Fruit fly (Drosophila melanogaster) whole organism, embryonic: ENCODE data around the gene Tsc1.

Source experiments
- Ada2b ChIP-seq: fragments of 200-800 bp; sonication (Bioruptor generic); IDR thresholded peaks from 2 replicates; pipeline ENCODE4 v1.3.6; 2022; ENCODE audit warnings: missing biosample characterization, missing genetic modification characterization
- B-H1 ChIP-seq: fragments of 200-800 bp; sonication (Bioruptor generic); IDR thresholded peaks from 3 replicates; pipeline ENCODE4 v1.3.6; 2022; ENCODE audit warnings: missing biosample characterization, missing genetic modification characterization
- BtbVII ChIP-seq: fragments of 200-800 bp; sonication (Bioruptor generic); optimal IDR thresholded peaks from 3 replicates; lab custom pipeline; 2017; ENCODE audit warnings: missing biosample characterization, mild to moderate bottlenecking, missing genetic modification characterization
- CG10366 ChIP-seq: fragments of 200-800 bp; sonication (Bioruptor generic); IDR thresholded peaks from 2 replicates; pipeline ENCODE4 v1.3.6; 2022; ENCODE audit warnings: missing biosample characterization, missing genetic modification characterization
- CG11085 ChIP-seq: fragments of 200-800 bp; sonication (Bioruptor generic); IDR thresholded peaks from 2 replicates; pipeline ENCODE4 v1.3.6; 2022; ENCODE audit warnings: missing biosample characterization, missing genetic modification characterization
- CG12071 ChIP-seq: fragments of 200-800 bp; sonication (Bioruptor generic); optimal IDR thresholded peaks from 3 replicates; lab custom pipeline; 2018; ENCODE audit warnings: missing biosample characterization, mild to moderate bottlenecking, missing genetic modification characterization
- CG13296 ChIP-seq: fragments of 200-800 bp; sonication (Bioruptor generic); optimal IDR thresholded peaks from 3 replicates; lab custom pipeline; 2018; ENCODE audit warnings: missing biosample characterization, mild to moderate bottlenecking, missing genetic modification characterization
- CG16815 ChIP-seq: fragments of 200-800 bp; sonication (Bioruptor generic); optimal IDR thresholded peaks from 3 replicates; lab custom pipeline; 2017; ENCODE audit warnings: missing biosample characterization, mild to moderate bottlenecking, missing genetic modification characterization
- CG18476 ChIP-seq: fragments of 200-800 bp; sonication (Bioruptor generic); optimal IDR thresholded peaks from 2 replicates; lab custom pipeline; 2016; ENCODE audit warnings: missing biosample characterization, mild to moderate bottlenecking, missing genetic modification characterization
- CG2678 ChIP-seq: fragments of 200-800 bp; sonication (Bioruptor generic); optimal IDR thresholded peaks from 3 replicates; lab custom pipeline; 2019; ENCODE audit warnings: missing biosample characterization, mild to moderate bottlenecking, missing genetic modification characterization, moderate library complexity
- CG31365 ChIP-seq: fragments of 200-800 bp; sonication (Bioruptor generic); optimal IDR thresholded peaks from 2 replicates; lab custom pipeline; 2018; ENCODE audit warnings: missing biosample characterization, mild to moderate bottlenecking, missing genetic modification characterization
- CG32772 ChIP-seq: fragments of 200-800 bp; sonication (Bioruptor generic); IDR thresholded peaks from 2 replicates; pipeline ENCODE4 v1.3.6; 2022; ENCODE audit warnings: missing biosample characterization, missing genetic modification characterization
- CG42726 ChIP-seq: fragments of 200-800 bp; sonication (Bioruptor generic); IDR thresholded peaks from 2 replicates; pipeline ENCODE4 v1.3.6; 2022; ENCODE audit warnings: missing biosample characterization, missing genetic modification characterization; ENCODE audit not compliant: partially characterized antibody
- CG4854 ChIP-seq: fragments of 200-800 bp; sonication (Bioruptor generic); optimal IDR thresholded peaks from 2 replicates; lab custom pipeline; 2016; ENCODE audit warnings: missing biosample characterization, missing genetic modification characterization, inconsistent platforms
- CG6175 ChIP-seq: fragments of 200-800 bp; sonication (Bioruptor generic); IDR thresholded peaks from 3 replicates; pipeline ENCODE4 v1.3.6; 2022; ENCODE audit warnings: missing biosample characterization, missing genetic modification characterization
- CG8924 ChIP-seq: fragments of 200-800 bp; optimal IDR thresholded peaks from 3 replicates; lab custom pipeline; 2019; ENCODE audit warnings: missing biosample characterization, mild to moderate bottlenecking, missing genetic modification characterization, moderate library complexity
- Dad ChIP-seq: fragments of 200-800 bp; sonication (Bioruptor generic); optimal IDR thresholded peaks from 3 replicates; lab custom pipeline; 2016; ENCODE audit warnings: missing biosample characterization, missing genetic modification characterization
- Dbx ChIP-seq: fragments of 200-800 bp; sonication (Bioruptor generic); IDR thresholded peaks from 3 replicates; pipeline ENCODE4 v1.3.6; 2022; ENCODE audit warnings: missing biosample characterization, missing genetic modification characterization
- Eip74EF ChIP-seq, 2 experiments: fragments of 200-800 bp in 1 of 2; fragments of >200 bp in 1 of 2; sonication (Bioruptor generic) in 1 of 2; optimal IDR thresholded peaks; 2 replicates each; lab custom pipeline; 2017 to 2019; ENCODE audit warnings: missing biosample characterization in 2 of 2, missing genetic modification characterization in 2 of 2, mild to moderate bottlenecking in 1 of 2, moderate library complexity in 1 of 2
- HHEX ChIP-seq: fragments of 200-800 bp; sonication (Bioruptor generic); optimal IDR thresholded peaks from 3 replicates; lab custom pipeline; 2017; ENCODE audit warnings: missing biosample characterization, mild to moderate bottlenecking, missing genetic modification characterization, missing genetic modification reagents
- HmgD ChIP-seq: fragments of 200-800 bp; sonication (Bioruptor generic); optimal IDR thresholded peaks from 3 replicates; lab custom pipeline; 2016; ENCODE audit warnings: missing biosample characterization, missing genetic modification characterization
- Mrtf ChIP-seq: fragments of 200-800 bp; sonication (Bioruptor generic); IDR thresholded peaks from 3 replicates; pipeline ENCODE4 v1.3.6; 2022; ENCODE audit warnings: missing biosample characterization, missing genetic modification characterization
- Sox102F ChIP-seq: fragments of 200-800 bp; sonication (Bioruptor generic); optimal IDR thresholded peaks from 2 replicates; lab custom pipeline; 2018; ENCODE audit warnings: missing biosample characterization, mild to moderate bottlenecking, missing genetic modification characterization, moderate library complexity
- ato ChIP-seq: fragments of 200-800 bp; sonication (Bioruptor generic); IDR thresholded peaks from 2 replicates; pipeline ENCODE4 v1.3.6; 2022; ENCODE audit warnings: missing biosample characterization, missing genetic modification characterization; ENCODE audit not compliant: partially characterized antibody
- bab2 ChIP-seq: fragments of 200-800 bp; sonication (Bioruptor generic); optimal IDR thresholded peaks from 2 replicates; lab custom pipeline; 2016; ENCODE audit warnings: missing biosample characterization, missing genetic modification characterization
- bcd ChIP-seq: fragments of 200-800 bp; sonication (Bioruptor generic); optimal IDR thresholded peaks from 2 replicates; lab custom pipeline; 2017; ENCODE audit warnings: missing biosample characterization, mild to moderate bottlenecking, missing genetic modification characterization
- bigmax ChIP-seq: fragments of 200-800 bp; sonication (Bioruptor generic); optimal IDR thresholded peaks from 2 replicates; lab custom pipeline; 2018; ENCODE audit warnings: missing biosample characterization, mild to moderate bottlenecking, missing genetic modification characterization
- croc ChIP-seq: fragments of 200-800 bp; sonication (Bioruptor generic); conservative IDR thresholded peaks from 3 replicates; pipeline ENCODE4 v1.3.6; 2022; ENCODE audit warnings: missing biosample characterization, missing genetic modification characterization
- dmrt99B ChIP-seq: fragments of 200-800 bp; sonication (Bioruptor generic); optimal IDR thresholded peaks from 2 replicates; lab custom pipeline; 2018; ENCODE audit warnings: missing biosample characterization, mild to moderate bottlenecking, missing genetic modification characterization, moderate library complexity
- en ChIP-seq: fragments of 200-800 bp; sonication (Bioruptor generic); optimal IDR thresholded peaks from 2 replicates; lab custom pipeline; 2016; ENCODE audit warnings: missing biosample characterization, missing genetic modification characterization
- eyg ChIP-seq: fragments of 200-800 bp; sonication (Bioruptor generic); optimal IDR thresholded peaks from 3 replicates; lab custom pipeline; 2016; ENCODE audit warnings: missing biosample characterization, missing genetic modification characterization
- gt ChIP-seq: fragments of 200-800 bp; sonication (Bioruptor generic); IDR thresholded peaks from 2 replicates; pipeline ENCODE4 v1.3.6; 2022; ENCODE audit warnings: missing biosample characterization, missing genetic modification characterization
- lov ChIP-seq, 2 experiments: fragments of 200-800 bp in 1 of 2; fragments of >200 bp in 1 of 2; sonication (Bioruptor generic) in 1 of 2; IDR thresholded peaks in 1 of 2; optimal IDR thresholded peaks in 1 of 2; 2 replicates in 1 of 2; 3 replicates in 1 of 2; pipeline versions ENCODE4 v1.3.6 to Lab custom; 2017 to 2022; ENCODE audit warnings: missing biosample characterization in 1 of 2, missing genetic modification characterization in 1 of 2
- mam ChIP-seq: fragments of 200-800 bp; sonication (Bioruptor generic); optimal IDR thresholded peaks from 3 replicates; lab custom pipeline; 2016; ENCODE audit warnings: missing biosample characterization, missing genetic modification characterization
- mld ChIP-seq: fragments of 200-800 bp; sonication (Bioruptor generic); IDR thresholded peaks from 3 replicates; pipeline ENCODE4 v1.3.6; 2022; ENCODE audit warnings: missing biosample characterization, missing genetic modification characterization; ENCODE audit not compliant: partially characterized antibody
- nmo ChIP-seq: fragments of 200-800 bp; sonication (Bioruptor generic); optimal IDR thresholded peaks from 2 replicates; lab custom pipeline; 2018; ENCODE audit warnings: missing biosample characterization, mild to moderate bottlenecking, missing genetic modification characterization, moderate library complexity
- pan ChIP-seq, 4 experiments: fragments of >200 bp in 3 of 4; fragments of 200-800 bp in 1 of 4; sonication (Bioruptor generic) in 1 of 4; optimal IDR thresholded peaks in 3 of 4; IDR thresholded peaks in 1 of 4; 2 replicates each; pipeline versions ENCODE4 v1.3.6 to Lab custom; 2017 to 2022; ENCODE audit warnings: missing biosample characterization in 2 of 4, missing genetic modification characterization in 2 of 4, mixed read lengths in 1 of 4
- pros ChIP-seq: fragments of 200-800 bp; sonication (Bioruptor generic); optimal IDR thresholded peaks from 3 replicates; lab custom pipeline; 2019; ENCODE audit warnings: missing biosample characterization, mild to moderate bottlenecking, missing genetic modification characterization, moderate library complexity
- psq ChIP-seq: fragments of 200-800 bp; sonication (Bioruptor generic); optimal IDR thresholded peaks from 2 replicates; lab custom pipeline; 2017; ENCODE audit warnings: missing biosample characterization, missing genetic modification characterization
- ranshi ChIP-seq: fragments of 200-800 bp; sonication (Bioruptor generic); IDR thresholded peaks from 2 replicates; pipeline ENCODE4 v1.3.6; 2022; ENCODE audit warnings: missing biosample characterization, missing genetic modification characterization
- rib ChIP-seq: fragments of 200-800 bp; sonication (Bioruptor generic); IDR thresholded peaks from 2 replicates; pipeline ENCODE4 v1.3.6; 2022; ENCODE audit warnings: missing biosample characterization, missing genetic modification characterization
- slbo ChIP-seq: fragments of 200-800 bp; sonication (Bioruptor generic); IDR thresholded peaks from 2 replicates; pipeline ENCODE4 v1.3.6; 2022; ENCODE audit warnings: missing biosample characterization, missing genetic modification characterization
- slou ChIP-seq: fragments of 200-800 bp; sonication (Bioruptor generic); optimal IDR thresholded peaks from 3 replicates; lab custom pipeline; 2016; ENCODE audit warnings: missing biosample characterization, missing genetic modification characterization
- slp2 ChIP-seq: fragments of 200-800 bp; sonication (Bioruptor generic); optimal IDR thresholded peaks from 2 replicates; lab custom pipeline; 2016; ENCODE audit warnings: missing biosample characterization, missing genetic modification characterization
- stwl ChIP-seq: fragments of 200-800 bp; sonication (Bioruptor generic); optimal IDR thresholded peaks from 3 replicates; lab custom pipeline; 2018; ENCODE audit warnings: missing biosample characterization, mild to moderate bottlenecking, missing genetic modification characterization, moderate library complexity
- tna ChIP-seq: fragments of 200-800 bp; sonication (Bioruptor generic); IDR thresholded peaks from 2 replicates; pipeline ENCODE4 v1.3.6; 2022; ENCODE audit warnings: missing biosample characterization, missing genetic modification characterization; ENCODE audit not compliant: partially characterized antibody
- tup ChIP-seq: fragments of 200-800 bp; sonication (Bioruptor generic); optimal IDR thresholded peaks from 2 replicates; lab custom pipeline; 2016; ENCODE audit warnings: missing biosample characterization, mild to moderate bottlenecking, missing genetic modification characterization, moderate library complexity
- yki ChIP-seq: fragments of >200 bp; optimal IDR thresholded peaks from 3 replicates; lab custom pipeline; 2018

Tsc1 gene

DNA sequence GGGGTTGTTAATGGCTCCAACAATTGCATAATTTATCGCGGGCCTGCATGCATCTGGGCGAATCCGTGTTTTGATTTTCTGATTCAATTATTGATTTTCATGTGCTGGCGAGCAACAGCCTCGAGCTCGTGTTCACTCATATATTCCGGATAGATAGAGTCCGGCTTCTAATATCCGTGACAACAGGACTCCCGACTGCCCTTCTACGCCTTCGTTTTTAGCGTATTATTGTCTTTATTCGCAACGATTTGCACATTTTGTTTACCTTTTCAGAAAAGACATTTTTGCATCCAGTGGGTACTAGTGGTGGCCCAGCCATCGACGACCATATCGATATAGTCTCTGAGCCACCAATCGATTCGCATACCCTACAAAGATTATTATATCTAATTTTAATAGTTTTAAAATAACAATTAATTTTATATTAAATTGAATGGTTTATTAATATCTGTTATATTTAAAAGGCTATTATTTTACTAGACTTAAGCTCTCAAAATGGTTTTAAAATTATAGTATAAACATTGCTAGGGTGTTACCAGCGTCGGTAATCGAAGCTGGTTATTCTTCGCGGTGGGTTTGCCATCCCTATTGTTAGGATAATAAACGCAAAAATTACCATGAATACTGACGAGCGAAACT is 31.2 kb downstream of the Tsc1 start, which contains the start of the genes Myo95E and TBC1d7 (continued):
- TF ChIP-seq dmrt99B (tag; lab: Kevin White, UChicago) (no peak), CG13296 (GFP tag; lab: Kevin White, UChicago) (peak; percentile 81), psq (peak; percentile 35), croc (GFP tag; lab: Robert Waterston, UW) (peak; percentile 93), yki (no peak), B-H1 (GFP tag; lab: Robert Waterston, UW) (peak; percentile 81), pan (optimal IDR thresholded peaks at IDR 0.05; lab: Kevin White, UChicago) (peak in 1 of 2 experiments; percentile 36), pan (GFP tag; optimal IDR thresholded peaks at IDR 0.05 in 1 of 2, IDR thresholded peaks at IDR 0.05 in 1 of 2) (peak in 1 of 2 experiments; percentile 96), en (GFP tag; lab: Kevin White, UChicago) (no peak), HHEX (peak; percentile 75), CG6175 (GFP tag; lab: Robert Waterston, UW) (peak; percentile 72), slp2 (GFP tag; lab: Kevin White, UChicago) (no peak), mld (GFP tag; lab: Robert Waterston, UW) (no peak), CG12071 (no peak), bab2 (GFP tag; lab: Kevin White, UChicago) (peak; percentile 58), ato (GFP tag; lab: Robert Waterston, UW) (no peak), CG31365 (no peak), CG42726 (GFP tag; lab: Robert Waterston, UW) (0 out of 2 replicates have a peak, but pooled peaks have one; percentile 35), Eip74EF (GFP tag; optimal IDR thresholded peaks at IDR 0.05; lab: Kevin White, UChicago) (no peak), slbo (GFP tag; lab: Robert Waterston, UW) (peak; percentile 93), CG11085 (GFP tag; lab: Robert Waterston, UW) (peak; percentile 73), tna (GFP tag; lab: Robert Waterston, UW) (no peak), pros (GFP tag; lab: Kevin White, UChicago) (no peak), Sox102F (GFP tag; lab: Kevin White, UChicago) (peak; percentile 91), ranshi (GFP tag; lab: Robert Waterston, UW) (peak; percentile 93), Ada2b (GFP tag; lab: Robert Waterston, UW) (peak; percentile 91), nmo (GFP tag; lab: Kevin White, UChicago) (peak; percentile 95), gt (GFP tag; lab: Robert Waterston, UW) (peak; percentile 72), mam (GFP tag; lab: Kevin White, UChicago) (peak; percentile 56), Mrtf (peak; percentile 73; the same call in 2 of the 3 replicates), BtbVII (GFP tag; lab: Kevin White, UChicago) (peak; percentile 44), Dad (no peak), eyg (GFP tag; lab: Kevin White, UChicago) (no peak), HmgD (GFP tag; lab: Kevin White, UChicago) (no peak), CG10366 (GFP tag; lab: Robert Waterston, UW) (peak; percentile 89), bigmax (no peak), tup (GFP tag; lab: Kevin White, UChicago) (peak; percentile 52), CG2678 (peak; percentile 92), CG32772 (peak; percentile 93), CG16815 (peak; percentile 79), lov (optimal IDR thresholded peaks at IDR 0.05; lab: Kevin White, UChicago) (no peak), lov (GFP tag; IDR thresholded peaks at IDR 0.05; lab: Robert Waterston, UW) (peak; percentile 75; the same call in 2 of the 3 replicates), Dbx (GFP tag; lab: Robert Waterston, UW) (peak; percentile 91), CG4854 (GFP tag; lab: Kevin White, UChicago) (peak; percentile 68), bcd (GFP tag; lab: Kevin White, UChicago) (peak; percentile 88), rib (GFP tag; lab: Robert Waterston, UW) (peak; percentile 93), CG18476 (peak; percentile 81), stwl (tag; lab: Kevin White, UChicago) (peak; percentile 56), CG8924 (tag; lab: Kevin White, UChicago) (peak; percentile 91), slou (peak; percentile 60)
